Fruit fly (Drosophila melanogaster): ENCODE measurements around the gene Mnt.

Gene Mnt

dm6 chrX:3750232-3751075 is 78.9 kb downstream of the Mnt start (continued):
- TF ChIP-seq Max (GFP tag; optimal IDR thresholded peaks at IDR 0.05) (peak; percentile 70), row (GFP tag; IDR thresholded peaks at IDR 0.05) (peak; percentile 97), Blimp-1 (GFP tag; optimal IDR thresholded peaks at IDR 0.05) (peak; percentile 89), Doc2 (GFP tag; IDR thresholded peaks at IDR 0.05) (peak; percentile 38; the same call in 1 of the 2 replicates), sna (GFP tag; IDR thresholded peaks at IDR 0.05; ENCODE audit: partially characterized antibody) (no peak), CG10959 (GFP tag; IDR thresholded peaks at IDR 0.05) (peak; percentile 54), odd (GFP tag; optimal IDR thresholded peaks at IDR 0.05) (peak; percentile 71), CG15269 (tag; optimal IDR thresholded peaks at IDR 0.05) (peak; percentile 92), CG33557 (GFP tag; optimal IDR thresholded peaks at IDR 0.05) (peak; percentile 59), HHEX (GFP tag; optimal IDR thresholded peaks at IDR 0.05) (peak; percentile 86), Asciz (GFP tag; optimal IDR thresholded peaks at IDR 0.05) (peak; percentile 61), peb (GFP tag; IDR thresholded peaks at IDR 0.05) (peak; percentile 79), CG15601 (tag; optimal IDR thresholded peaks at IDR 0.05) (peak; percentile 82), HLH54F (GFP tag; optimal IDR thresholded peaks at IDR 0.05) (peak; percentile 80), Meics (GFP tag; optimal IDR thresholded peaks at IDR 0.05) (peak; percentile 89), CG32772 (GFP tag; IDR thresholded peaks at IDR 0.05) (peak; percentile 89), Sox100B (GFP tag; optimal IDR thresholded peaks at IDR 0.05) (peak; percentile 87), CG3995 (GFP tag; optimal IDR thresholded peaks at IDR 0.05) (peak; percentile 41), Mes4 (GFP tag; optimal IDR thresholded peaks at IDR 0.05) (peak; percentile 82), CG7271 (tag; optimal IDR thresholded peaks at IDR 0.05) (peak; percentile 37), trh (GFP tag; optimal IDR thresholded peaks at IDR 0.05) (no peak), CG18599 (GFP tag; optimal IDR thresholded peaks at IDR 0.05) (peak; percentile 93), CG7357 (GFP tag; IDR thresholded peaks at IDR 0.05) (peak; percentile 85), ind (GFP tag; optimal IDR thresholded peaks at IDR 0.05) (peak; percentile 89), tx (GFP tag; optimal IDR thresholded peaks at IDR 0.05) (peak; percentile 81), CG9437 (GFP tag; optimal IDR thresholded peaks at IDR 0.05) (peak; percentile 75), cwo (GFP tag; optimal IDR thresholded peaks at IDR 0.05) (peak; percentile 84), psq (GFP tag; optimal IDR thresholded peaks at IDR 0.05) (peak; percentile 21), Bdp1 (GFP tag; optimal IDR thresholded peaks at IDR 0.05) (peak; percentile 65), CG17568 (GFP tag; optimal IDR thresholded peaks at IDR 0.05) (peak; percentile 85), CG7928 (GFP tag; optimal IDR thresholded peaks at IDR 0.05) (peak; percentile 57), abd-A (tag; optimal IDR thresholded peaks at IDR 0.05) (peak; percentile 64), Lim3 (GFP tag; IDR thresholded peaks at IDR 0.05) (peak; percentile 54; the same call in 1 of the 2 replicates), CG2202 (tag; optimal IDR thresholded peaks at IDR 0.05) (peak; percentile 65), fd96Cb (tag; optimal IDR thresholded peaks at IDR 0.05) (peak; percentile 89), Rx (GFP tag; IDR thresholded peaks at IDR 0.05) (peak; percentile 80), cad (GFP tag; optimal IDR thresholded peaks at IDR 0.05) (no peak), CG11723 (GFP tag; optimal IDR thresholded peaks at IDR 0.05) (peak; percentile 68), CG3726 (GFP tag; IDR thresholded peaks at IDR 0.05) (peak; percentile 88; the same call in 2 of the 3 replicates), CG12942 (GFP tag; optimal IDR thresholded peaks at IDR 0.05) (peak; percentile 61), CG42726 (GFP tag; IDR thresholded peaks at IDR 0.05; ENCODE audit: partially characterized antibody) (no peak), Lpt (GFP tag; optimal IDR thresholded peaks at IDR 0.05) (no peak), da (GFP tag; optimal IDR thresholded peaks at IDR 0.05) (peak; percentile 43), Xbp1 (GFP tag; optimal IDR thresholded peaks at IDR 0.05) (peak; percentile 85), CG18011 (GFP tag; optimal IDR thresholded peaks at IDR 0.05) (peak; percentile 32), lab (GFP tag; optimal IDR thresholded peaks at IDR 0.05) (peak; percentile 91), CG1832 (GFP tag; optimal IDR thresholded peaks at IDR 0.05) (no peak), CG17328 (GFP tag; IDR thresholded peaks at IDR 0.05) (peak; percentile 81)
